Worm (Caenorhabditis elegans) whole organism, L4 larva: ENCODE results near the gene scl-24.
"Not testable (repeated sequence)": the region's sequence is repeated elsewhere in the genome, so short reads cannot be mapped to it uniquely, and the experiment has no call there.

Source experiments
- jun-1 ChIP-seq: fragments of 150-350 bp; optimal IDR thresholded peaks from 2 replicates; lab custom pipeline; 2014; ENCODE audit warnings: missing biosample characterization, missing genetic modification reagents, missing genetic modification characterization
- lin-29 ChIP-seq: fragments of 200-800 bp; sonication (Bioruptor generic); IDR thresholded peaks from 2 replicates; pipeline ENCODE4 v1.3.6; 2022; ENCODE audit warnings: missing genetic modification reagents, missing genetic modification characterization, missing compliant biosample characterization

DNA sequence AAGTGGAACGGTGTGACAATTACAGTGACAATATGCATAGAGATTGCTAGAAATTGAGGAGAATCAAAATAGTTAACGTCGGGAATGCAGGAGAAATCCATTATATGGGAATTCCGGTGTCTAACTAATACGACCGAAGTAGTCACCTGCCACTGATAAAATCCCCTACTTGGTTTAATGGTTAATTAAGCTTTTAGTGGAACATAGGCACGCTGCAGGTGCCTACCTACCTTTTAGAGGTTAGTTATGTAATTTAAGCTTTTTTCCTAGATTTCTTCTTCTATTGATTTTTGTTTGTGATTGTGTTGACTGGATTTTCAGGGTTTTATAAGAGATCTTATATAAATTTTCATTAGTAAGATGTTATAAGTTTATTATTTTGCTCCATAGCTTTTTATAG lies 29.9 kb upstream of the scl-24 start, which contains the start of gene srh-203:
- TF ChIP-seq lin-29 (GFP tag; lab: Robert Waterston, UW); jun-1 (tag; lab: Kevin White, UChicago): not testable (repeated sequence)
